Worm (Caenorhabditis elegans): ENCODE data around the gene F42G8.8.

The F42G8.8 gene

DNA sequence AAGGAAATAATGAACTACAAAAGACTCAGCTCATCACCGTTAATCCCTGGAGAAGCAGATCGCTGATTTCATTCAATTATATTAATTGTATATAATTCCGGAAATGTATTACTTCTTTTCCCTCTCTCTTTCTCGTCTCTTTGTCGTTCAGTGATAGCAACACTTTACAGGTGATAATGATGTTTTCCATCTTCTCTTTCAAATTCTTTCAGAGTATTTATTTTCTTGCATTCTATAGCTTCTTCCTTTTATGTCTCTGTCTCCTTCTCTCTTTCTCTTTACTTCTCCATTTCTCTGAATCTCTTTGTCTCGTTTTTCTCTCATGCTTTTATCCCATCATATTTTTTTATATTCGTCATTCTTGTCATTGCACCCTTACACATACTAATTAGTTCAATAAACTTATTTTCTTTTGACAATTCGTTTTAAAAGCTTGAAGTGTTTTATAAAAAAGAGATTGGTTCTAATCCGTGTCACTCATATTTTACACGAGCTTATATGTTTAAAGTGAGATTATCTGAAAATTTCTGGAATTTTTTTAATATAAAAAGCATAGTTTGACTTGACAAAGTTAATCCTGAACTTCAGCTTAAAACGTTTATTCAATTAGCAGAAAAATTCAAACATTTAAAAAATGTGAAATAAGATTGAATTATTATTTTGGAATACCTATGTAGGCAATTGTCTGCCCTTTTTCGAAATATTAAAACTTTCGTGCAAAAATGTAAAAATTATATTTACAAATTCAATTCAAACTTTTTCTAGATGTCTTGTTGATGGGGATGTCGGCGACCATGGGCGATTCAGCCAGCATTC lies 24.1 kb downstream of the F42G8.8 start, which contains the start of gene pmk-2:
Gene pmk-2, plus strand, starts transcription at position 766 of the 816 bp plus-strand sequence.
- TF ChIP-seq lsy-2 (tag; optimal IDR thresholded peaks at IDR 0.05), result peak in 1 of 2 experiments; percentile 22
- no peak for TF ChIP-seq nhr-6 (tag; optimal IDR thresholded peaks at IDR 0.05)
- TF ChIP-seq ztf-7 (tag; optimal IDR thresholded peaks at IDR 0.05), result no peak
- no peak for TF ChIP-seq ceh-62 (tag; optimal IDR thresholded peaks at IDR 0.05)
- no peak for TF ChIP-seq mes-2 (tag; optimal IDR thresholded peaks at IDR 0.05; ENCODE audit: poor library complexity, severe bottlenecking)
- no peak for TF ChIP-seq dmd-9 (GFP tag; IDR thresholded peaks at IDR 0.05)
- TF ChIP-seq Y75B8A.6 (GFP tag; IDR thresholded peaks at IDR 0.05), result no peak
- no peak for TF ChIP-seq ceh-82 (tag; optimal IDR thresholded peaks at IDR 0.05)
- TF ChIP-seq unc-62 (GFP tag; optimal IDR thresholded peaks at IDR 0.05 in 1 of 2), result peak in 1 of 2 experiments; percentile 87
- no peak for TF ChIP-seq unc-62 (tag; optimal IDR thresholded peaks at IDR 0.05)
- TF ChIP-seq dve-1 (tag; optimal IDR thresholded peaks at IDR 0.05; ENCODE audit: insufficient read depth), result peak; percentile 25
- TF ChIP-seq mep-1 (tag; optimal IDR thresholded peaks at IDR 0.05), result peak; percentile 37
- TF ChIP-seq T20F7.1 (GFP tag; optimal IDR thresholded peaks at IDR 0.05), result peak; percentile 26
- no peak for TF ChIP-seq F49E8.2 (tag; optimal IDR thresholded peaks at IDR 0.05; ENCODE audit: borderline replicate concordance)
- no peak for TF ChIP-seq F44E2.7 (GFP tag; IDR thresholded peaks at IDR 0.05)
- TF ChIP-seq pqm-1 (tag; optimal IDR thresholded peaks at IDR 0.05), result peak; percentile 29
- peak; percentile 79 for TF ChIP-seq aha-1 (tag)
- no peak for TF ChIP-seq ctbp-1 (GFP tag; IDR thresholded peaks at IDR 0.05)
- no peak for TF ChIP-seq daf-16 (GFP tag; optimal IDR thresholded peaks at IDR 0.05)
- peak; percentile 83 for TF ChIP-seq daf-16 (tag; optimal IDR thresholded peaks at IDR 0.05)
- TF ChIP-seq nhr-11 (tag; optimal IDR thresholded peaks at IDR 0.05), result peak; percentile 9
- no peak for TF ChIP-seq ztf-11 (tag; optimal IDR thresholded peaks at IDR 0.05)
- TF ChIP-seq nhr-76 (tag; optimal IDR thresholded peaks at IDR 0.05), result no peak
- no peak for TF ChIP-seq egl-43 (GFP tag; IDR thresholded peaks at IDR 0.05)
- peak in 1 of 2 experiments; percentile 18 for TF ChIP-seq mdl-1 (tag; optimal IDR thresholded peaks at IDR 0.05)
- TF ChIP-seq lin-29 (GFP tag; IDR thresholded peaks at IDR 0.05), result no peak
- peak; percentile 47 for TF ChIP-seq nhr-77 (tag; optimal IDR thresholded peaks at IDR 0.05)

DNA sequence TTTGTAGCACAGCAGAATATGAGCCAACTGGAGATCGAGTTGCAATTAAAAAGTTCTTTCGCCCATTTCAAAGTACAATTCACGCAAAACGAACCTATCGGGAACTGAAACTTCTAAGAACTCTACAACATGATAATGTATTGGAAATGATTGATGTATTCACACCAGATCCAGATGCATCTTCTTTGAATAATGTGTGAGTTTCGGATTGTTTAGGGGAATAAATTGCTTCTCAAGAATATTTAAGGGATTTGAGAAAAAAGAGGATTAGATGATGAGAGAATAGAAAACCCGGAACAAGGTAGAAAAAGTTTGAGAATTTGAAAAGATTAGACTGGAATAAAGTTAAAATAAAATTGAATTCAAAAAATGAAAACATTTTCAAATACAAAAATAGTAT lies 25.5 kb downstream of the F42G8.8 start:
- TF ChIP-seq aha-1 (tag) (peak; percentile 13), madf-9 (GFP tag; conservative IDR thresholded peaks at IDR 0.05) (no peak), T26A8.4 (GFP tag; IDR thresholded peaks at IDR 0.05) (peak; percentile 20; the same call in 1 of the 2 replicates)

DNA sequence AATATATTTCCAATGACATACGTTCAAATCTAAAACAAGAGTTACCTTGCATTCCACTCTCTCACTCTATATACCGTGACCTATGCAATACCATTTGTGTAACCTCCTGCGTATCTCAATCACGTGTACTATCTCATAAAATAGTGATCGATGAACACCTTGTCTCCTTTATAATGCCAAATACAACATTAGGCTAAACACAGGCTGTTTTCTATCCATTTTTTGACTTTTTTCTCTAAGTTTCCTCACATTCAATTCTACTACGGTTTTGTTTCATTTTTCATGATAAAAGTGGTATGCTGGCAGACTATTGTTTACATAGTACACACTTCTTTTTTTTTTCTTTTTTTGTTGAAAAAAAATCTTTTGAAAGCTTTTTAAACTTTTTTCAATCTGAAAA lies 27.4 kb downstream of the F42G8.8 start:
- peak; percentile 54 for TF ChIP-seq nhr-28 (tag; optimal IDR thresholded peaks at IDR 0.05)
- TF ChIP-seq nhr-42 (GFP tag; IDR thresholded peaks at IDR 0.05), result no peak
- peak; percentile 83 for TF ChIP-seq aha-1 (tag)
- no peak for TF ChIP-seq snpc-4 (tag; optimal IDR thresholded peaks at IDR 0.05)
- TF ChIP-seq hlh-30 (tag; optimal IDR thresholded peaks at IDR 0.05; ENCODE audit: insufficient read depth), result peak; percentile 93
- TF ChIP-seq mep-1 (tag; optimal IDR thresholded peaks at IDR 0.05), result peak; percentile 38
- TF ChIP-seq zfp-3 (GFP tag; conservative IDR thresholded peaks at IDR 0.05), result 0 out of 2 replicates have a peak, but pooled peaks have one; percentile 21
- TF ChIP-seq daf-16 (GFP tag; optimal IDR thresholded peaks at IDR 0.05), result no peak
- TF ChIP-seq daf-16 (tag; optimal IDR thresholded peaks at IDR 0.05), result peak; percentile 77
- peak in 1 of 2 experiments; percentile 29 for TF ChIP-seq lsy-2 (tag; optimal IDR thresholded peaks at IDR 0.05)
- peak; percentile 91 for TF ChIP-seq dve-1 (tag; optimal IDR thresholded peaks at IDR 0.05; ENCODE audit: insufficient read depth)
- TF ChIP-seq ceh-32 (tag; optimal IDR thresholded peaks at IDR 0.05; ENCODE audit: poor library complexity), result no peak
- TF ChIP-seq spr-3 (GFP tag; optimal IDR thresholded peaks at IDR 0.05), result no peak
- TF ChIP-seq nhr-77 (tag; optimal IDR thresholded peaks at IDR 0.05), result no peak
- peak in 1 of 2 experiments; percentile 40 for TF ChIP-seq unc-62 (GFP tag; optimal IDR thresholded peaks at IDR 0.05 in 1 of 2)
- no peak for TF ChIP-seq unc-62 (tag; optimal IDR thresholded peaks at IDR 0.05)
- TF ChIP-seq hlh-11 (tag; optimal IDR thresholded peaks at IDR 0.05), result peak; percentile 17
- peak; percentile 23 for TF ChIP-seq pqm-1 (tag; optimal IDR thresholded peaks at IDR 0.05)
- TF ChIP-seq mdl-1 (tag; optimal IDR thresholded peaks at IDR 0.05), result peak; percentile 81 to 90

Measured in whole organism, L4 larva.